Worm (Caenorhabditis elegans): ENCODE measurements around the gene F46C8.1.

DNA sequence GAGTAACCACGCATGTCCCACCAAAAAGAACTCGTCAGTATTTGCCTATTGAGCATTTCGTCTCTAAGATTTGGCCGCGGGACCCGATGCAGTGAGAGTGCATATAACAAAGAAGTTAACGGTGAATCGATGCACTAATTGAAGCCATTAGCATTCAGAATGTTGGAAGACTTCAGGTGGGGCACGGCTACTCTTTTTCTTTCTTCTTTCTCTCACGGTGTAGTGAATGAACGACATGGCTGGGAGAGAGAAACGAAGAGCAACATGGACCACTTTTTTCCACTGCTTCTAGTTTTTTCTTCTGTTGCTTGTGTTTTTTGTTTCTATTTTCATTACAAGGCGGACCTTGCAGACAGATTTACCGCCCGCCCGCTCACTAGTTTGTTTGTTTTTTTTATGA, 7.2 kb upstream of the F46C8.1 start:
- TF ChIP-seq F16B12.6 (tag; optimal IDR thresholded peaks at IDR 0.05) = no peak
- no peak for TF ChIP-seq nhr-237 (tag; optimal IDR thresholded peaks at IDR 0.05)
- TF ChIP-seq ceh-82 (tag; optimal IDR thresholded peaks at IDR 0.05) = no peak
- no peak for TF ChIP-seq nhr-19 (GFP tag; conservative IDR thresholded peaks at IDR 0.05)
- TF ChIP-seq vab-15 (tag; optimal IDR thresholded peaks at IDR 0.05) = no peak
- no peak for TF ChIP-seq unc-130 (tag; optimal IDR thresholded peaks at IDR 0.05)
- no peak for TF ChIP-seq jun-1 (tag; optimal IDR thresholded peaks at IDR 0.05)
- TF ChIP-seq lsy-2 (tag; optimal IDR thresholded peaks at IDR 0.05) = no peak
- TF ChIP-seq rnt-1 (tag; optimal IDR thresholded peaks at IDR 0.05) = no peak
- TF ChIP-seq ets-5 (GFP tag; IDR thresholded peaks at IDR 0.05) = no peak

Measured in whole organism, L1 larva.